Worm (Caenorhabditis elegans): Measurements from ENCODE around the gene rga-8.

rga-8 gene

DNA sequence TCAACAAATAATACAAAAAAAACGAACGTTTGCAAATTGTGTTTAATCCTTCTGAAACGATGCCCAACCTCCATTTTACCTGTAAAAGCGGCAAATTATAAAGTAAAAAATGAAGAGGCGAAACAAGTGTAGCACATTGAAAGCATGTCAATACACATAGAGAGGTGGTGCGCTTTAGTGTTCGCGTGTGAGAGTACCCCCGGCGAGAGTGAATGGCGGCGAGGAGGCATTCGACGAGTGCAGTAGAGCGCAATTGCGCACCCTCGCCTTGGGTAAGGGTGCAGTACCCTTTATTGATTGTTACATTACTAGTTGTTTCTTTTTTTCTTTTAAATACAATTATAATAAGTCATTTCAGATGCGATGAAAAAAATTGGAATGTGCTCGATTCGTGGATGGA is 4.4 kb downstream of the rga-8 start, which contains the start of gene hst-6 (continued):
- TF ChIP-seq zfp-2 (tag; optimal IDR thresholded peaks at IDR 0.05), result no peak
- TF ChIP-seq hlh-30 (tag; optimal IDR thresholded peaks at IDR 0.05; ENCODE audit: insufficient read depth), result peak; percentile 53
- TF ChIP-seq ztf-7 (tag; optimal IDR thresholded peaks at IDR 0.05), result no peak
- TF ChIP-seq daf-16 (GFP tag; optimal IDR thresholded peaks at IDR 0.05), result no peak
- TF ChIP-seq daf-16 (tag; optimal IDR thresholded peaks at IDR 0.05), result peak; percentile 36
- peak; percentile 22 for TF ChIP-seq ceh-28 (tag; optimal IDR thresholded peaks at IDR 0.05)
- no peak for TF ChIP-seq ceh-32 (tag; optimal IDR thresholded peaks at IDR 0.05; ENCODE audit: poor library complexity)
- no peak for TF ChIP-seq nhr-48 (tag; optimal IDR thresholded peaks at IDR 0.05)
- TF ChIP-seq ceh-62 (tag; optimal IDR thresholded peaks at IDR 0.05), result no peak
- no peak for TF ChIP-seq snpc-4 (tag; optimal IDR thresholded peaks at IDR 0.05)
- TF ChIP-seq ceh-20 (GFP tag; IDR thresholded peaks at IDR 0.05), result 0 out of 2 replicates have a peak, but pooled peaks have one; percentile 18
- no peak for TF ChIP-seq madf-9 (GFP tag; conservative IDR thresholded peaks at IDR 0.05)
- TF ChIP-seq tag-97 (GFP tag; IDR thresholded peaks at IDR 0.05), result no peak
- TF ChIP-seq lim-7 (GFP tag; IDR thresholded peaks at IDR 0.05), result no peak
- no peak for TF ChIP-seq Y75B8A.6 (GFP tag; IDR thresholded peaks at IDR 0.05)
- TF ChIP-seq ZK337.2 (GFP tag; IDR thresholded peaks at IDR 0.05), result no peak
- peak; percentile 23 for TF ChIP-seq spr-1 (tag; optimal IDR thresholded peaks at IDR 0.05)
- TF ChIP-seq dmd-9 (GFP tag; IDR thresholded peaks at IDR 0.05), result no peak
- no peak for TF ChIP-seq ama-1 (optimal IDR thresholded peaks at IDR 0.05)
- TF ChIP-seq unc-39 (tag; optimal IDR thresholded peaks at IDR 0.05), result no peak
- TF ChIP-seq F10B5.3 (tag; optimal IDR thresholded peaks at IDR 0.05), result no peak
- TF ChIP-seq madf-5 (GFP tag; IDR thresholded peaks at IDR 0.05), result 0 out of 4 replicates have a peak, but pooled peaks of 1 of the 2 experiments have one; percentile 45
- TF ChIP-seq daf-12 (tag; optimal IDR thresholded peaks at IDR 0.05), result no peak
- no peak for TF ChIP-seq ceh-44 (GFP tag; IDR thresholded peaks at IDR 0.05)
- TF ChIP-seq ZK546.5 (tag; optimal IDR thresholded peaks at IDR 0.05), result no peak
- TF ChIP-seq hmg-1.1 (GFP tag; IDR thresholded peaks at IDR 0.05), result peak; percentile 78
- no peak for TF ChIP-seq ces-1 (GFP tag; optimal IDR thresholded peaks at IDR 0.05)
- TF ChIP-seq saeg-2 (GFP tag; IDR thresholded peaks at IDR 0.05), result peak; percentile 61; the same call in 1 of the 2 replicates
- peak; percentile 66 for TF ChIP-seq dve-1 (tag; optimal IDR thresholded peaks at IDR 0.05; ENCODE audit: insufficient read depth)
- TF ChIP-seq nhr-237 (tag; optimal IDR thresholded peaks at IDR 0.05), result no peak
- TF ChIP-seq F37D6.2 (tag; optimal IDR thresholded peaks at IDR 0.05), result no peak
- no peak for TF ChIP-seq nhr-41 (GFP tag; IDR thresholded peaks at IDR 0.05)
- TF ChIP-seq egl-27 (tag; optimal IDR thresholded peaks at IDR 0.05), result no peak
- no peak for TF ChIP-seq F44E2.7 (GFP tag; IDR thresholded peaks at IDR 0.05)
- no peak for TF ChIP-seq skn-1 (tag; optimal IDR thresholded peaks at IDR 0.05)
- TF ChIP-seq nhr-102 (tag; optimal IDR thresholded peaks at IDR 0.05), result peak; percentile 47
- TF ChIP-seq nhr-11 (tag; optimal IDR thresholded peaks at IDR 0.05), result no peak
- TF ChIP-seq mdt-29 (GFP tag; IDR thresholded peaks at IDR 0.05), result no peak
- TF ChIP-seq F49E8.2 (tag; optimal IDR thresholded peaks at IDR 0.05; ENCODE audit: borderline replicate concordance), result no peak
- peak; percentile 75 for TF ChIP-seq rbr-2 (tag; optimal IDR thresholded peaks at IDR 0.05)
- TF ChIP-seq lin-29 (GFP tag; IDR thresholded peaks at IDR 0.05), result no peak
- TF ChIP-seq mxl-3 (GFP tag; optimal IDR thresholded peaks at IDR 0.05), result peak; percentile 69
- no peak for TF ChIP-seq unc-130 (GFP tag; optimal IDR thresholded peaks at IDR 0.05)
- peak; percentile 43 for TF ChIP-seq dpl-1 (GFP tag; optimal IDR thresholded peaks at IDR 0.05)
- peak in 1 of 2 experiments; percentile 98 for TF ChIP-seq unc-62 (GFP tag; optimal IDR thresholded peaks at IDR 0.05 in 1 of 2)
- TF ChIP-seq unc-62 (tag; optimal IDR thresholded peaks at IDR 0.05), result no peak
- no peak for TF ChIP-seq ceh-82 (tag; optimal IDR thresholded peaks at IDR 0.05)
- TF ChIP-seq T20F7.1 (GFP tag; optimal IDR thresholded peaks at IDR 0.05), result peak; percentile 79
- TF ChIP-seq daf-19 (GFP tag; conservative IDR thresholded peaks at IDR 0.05), result no peak
- 0 out of 2 replicates have a peak, but pooled peaks have one; percentile 38 for TF ChIP-seq T26A8.4 (GFP tag; IDR thresholded peaks at IDR 0.05)
- TF ChIP-seq mdl-1 (tag; optimal IDR thresholded peaks at IDR 0.05), result peak in 1 of 2 experiments; percentile 50
- peak; percentile 68 for TF ChIP-seq egl-43 (GFP tag; IDR thresholded peaks at IDR 0.05)
- TF ChIP-seq nhr-76 (tag; optimal IDR thresholded peaks at IDR 0.05), result no peak

Data from whole organism, L4 larva.